Worm (Caenorhabditis elegans) whole organism, L4/young adult: Measurements from ENCODE around the gene C54H2.4.

ENCODE experiments used
- W03F9.2 ChIP-seq: fragments of 150-350 bp; optimal IDR thresholded peaks from 2 replicates; lab custom pipeline; 2014; ENCODE audit warnings: missing biosample characterization, missing genetic modification characterization
- dao-5 ChIP-seq: sonication (generic microtip); optimal IDR thresholded peaks from 2 replicates; lab custom pipeline; 2016; ENCODE audit warnings: missing genotype, missing genetic modification characterization, moderate library complexity, missing compliant biosample characterization

DNA sequence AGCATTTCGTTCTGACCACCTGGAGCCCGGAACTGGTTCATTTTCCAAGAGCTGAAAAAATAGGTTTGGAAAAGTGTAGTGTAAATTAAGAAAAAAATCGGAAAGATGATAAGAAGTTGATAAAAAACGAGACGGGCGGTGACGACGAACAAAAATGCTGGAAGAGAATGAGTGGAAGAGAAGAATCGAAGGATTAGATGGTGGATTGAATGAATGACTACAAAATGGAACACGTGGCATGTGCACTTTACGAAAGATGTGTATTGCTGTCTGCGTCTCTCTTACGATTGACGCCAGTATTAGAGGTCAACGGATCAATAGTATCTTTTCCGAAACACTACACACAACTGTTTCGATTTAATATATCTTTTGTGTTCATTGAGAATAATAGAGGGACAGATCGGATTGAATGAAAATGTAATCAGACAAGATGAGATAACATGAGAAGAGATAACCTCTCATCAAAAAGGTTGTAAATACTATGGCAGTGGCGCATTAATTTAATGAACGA is 10.2 kb upstream of the C54H2.4 start, which contains the start of gene sft-4:
- TF ChIP-seq W03F9.2 (tag; lab: Kevin White, UChicago) (no peak), dao-5 (tag; lab: Kevin White, UChicago) (no peak)
